Fruit fly (Drosophila melanogaster) whole organism, embryonic: Measurements from ENCODE around the gene betaNACtes3.
A peak's percentile ranks its signal among the peaks of the same experiment; 100 is the strongest.
"Not testable (repeated sequence)": the region's sequence is repeated elsewhere in the genome, so short reads cannot be mapped to it uniquely, and the experiment has no call there.

Experiments used
- Blimp-1 ChIP-seq: fragments of 200-800 bp; sonication (Bioruptor generic); optimal IDR thresholded peaks from 3 replicates; lab custom pipeline; 2018; ENCODE audit warnings: missing biosample characterization, missing genetic modification characterization, mild to moderate bottlenecking, moderate library complexity, missing genetic modification reagents
- CG14441 ChIP-seq: fragments of 200-800 bp; sonication (Bioruptor generic); IDR thresholded peaks from 2 replicates; pipeline ENCODE4 v1.3.6; 2022; ENCODE audit warnings: missing biosample characterization, missing genetic modification characterization
- CG15269 ChIP-seq: fragments of 200-800 bp; sonication (Bioruptor generic); optimal IDR thresholded peaks from 2 replicates; lab custom pipeline; 2018; ENCODE audit warnings: missing biosample characterization, mild to moderate bottlenecking, missing genetic modification characterization, moderate library complexity
- CG15514 ChIP-seq: fragments of 200-800 bp; sonication (Bioruptor generic); optimal IDR thresholded peaks from 3 replicates; lab custom pipeline; 2017; ENCODE audit warnings: missing biosample characterization, missing genetic modification characterization, mild to moderate bottlenecking, moderate library complexity, missing genetic modification reagents
- CG17186 ChIP-seq: fragments of 200-800 bp; sonication (Bioruptor generic); optimal IDR thresholded peaks from 3 replicates; lab custom pipeline; 2017; ENCODE audit warnings: missing biosample characterization, missing genetic modification reagents, missing genetic modification characterization
- CG18599 ChIP-seq: fragments of 200-800 bp; sonication (Bioruptor generic); optimal IDR thresholded peaks from 3 replicates; lab custom pipeline; 2017; ENCODE audit warnings: missing biosample characterization, missing genetic modification characterization, mild to moderate bottlenecking, moderate library complexity, missing genetic modification reagents
- CG8290 ChIP-seq, 3 experiments: fragments of 200-800 bp; sonication (Bioruptor generic); optimal IDR thresholded peaks; 2 replicates each; lab custom pipeline; 2016 to 2019; ENCODE audit warnings: missing biosample characterization in 3 of 3, missing genetic modification characterization in 3 of 3, mild to moderate bottlenecking in 2 of 3, moderate library complexity in 1 of 3
- Dip2 ChIP-seq: fragments of 200-800 bp; sonication (Bioruptor generic); IDR thresholded peaks from 2 replicates; pipeline ENCODE4 v1.3.6; 2022; ENCODE audit warnings: missing biosample characterization, missing genetic modification characterization
- NFAT ChIP-seq: fragments of 200-800 bp; sonication (Bioruptor generic); IDR thresholded peaks from 2 replicates; pipeline ENCODE4 v1.3.6; 2022; ENCODE audit warnings: missing biosample characterization, missing genetic modification characterization
- Rfx ChIP-seq: fragments of 200-800 bp; sonication (Bioruptor generic); IDR thresholded peaks from 2 replicates; pipeline ENCODE4 v1.3.6; 2022; ENCODE audit warnings: missing biosample characterization, missing genetic modification characterization
- Sox102F ChIP-seq: fragments of 200-800 bp; sonication (Bioruptor generic); optimal IDR thresholded peaks from 2 replicates; lab custom pipeline; 2018; ENCODE audit warnings: missing biosample characterization, mild to moderate bottlenecking, missing genetic modification characterization, moderate library complexity
- Stat92E ChIP-seq, 3 experiments: fragments of >200 bp in 2 of 3; fragments of 200-800 bp in 1 of 3; sonication (Bioruptor generic) in 1 of 3; optimal IDR thresholded peaks; 2 replicates each; lab custom pipeline; 2017 to 2019; ENCODE audit warnings: missing biosample characterization in 3 of 3, missing genetic modification characterization in 3 of 3, mild to moderate bottlenecking in 1 of 3, moderate library complexity in 1 of 3
- aop ChIP-seq: fragments of 200-800 bp; sonication (Bioruptor generic); IDR thresholded peaks from 2 replicates; pipeline ENCODE4 v1.3.6; 2022; ENCODE audit warnings: missing biosample characterization, missing genetic modification characterization
- dpn ChIP-seq, 2 experiments: fragments of 200-800 bp; sonication (Bioruptor generic); optimal IDR thresholded peaks; 3 replicates each; lab custom pipeline; 2016; ENCODE audit warnings: missing biosample characterization in 2 of 2, missing genetic modification characterization in 2 of 2
- dysf ChIP-seq: fragments of 200-800 bp; sonication (Bioruptor generic); IDR thresholded peaks from 3 replicates; pipeline ENCODE4 v1.3.6; 2022; ENCODE audit warnings: missing biosample characterization, missing genetic modification characterization
- fd102C ChIP-seq: fragments of 200-800 bp; sonication (Bioruptor generic); optimal IDR thresholded peaks from 2 replicates; lab custom pipeline; 2018; ENCODE audit warnings: missing biosample characterization, mild to moderate bottlenecking, missing genetic modification characterization, moderate library complexity
- gem ChIP-seq: fragments of 200-800 bp; sonication (Bioruptor generic); optimal IDR thresholded peaks from 2 replicates; lab custom pipeline; 2019; ENCODE audit warnings: missing biosample characterization, mild to moderate bottlenecking, missing genetic modification characterization, moderate library complexity
- nerfin-1 ChIP-seq: fragments of 200-800 bp; sonication (Bioruptor generic); optimal IDR thresholded peaks from 3 replicates; lab custom pipeline; 2019; ENCODE audit warnings: missing biosample characterization, mild to moderate bottlenecking, missing genetic modification characterization, moderate library complexity
- nmo ChIP-seq: fragments of 200-800 bp; sonication (Bioruptor generic); optimal IDR thresholded peaks from 2 replicates; lab custom pipeline; 2018; ENCODE audit warnings: missing biosample characterization, mild to moderate bottlenecking, missing genetic modification characterization, moderate library complexity
- pan ChIP-seq, 4 experiments: fragments of >200 bp in 3 of 4; fragments of 200-800 bp in 1 of 4; sonication (Bioruptor generic) in 1 of 4; optimal IDR thresholded peaks in 3 of 4; IDR thresholded peaks in 1 of 4; 2 replicates each; pipeline versions ENCODE4 v1.3.6 to Lab custom; 2017 to 2022; ENCODE audit warnings: missing biosample characterization in 2 of 4, missing genetic modification characterization in 2 of 4, mixed read lengths in 1 of 4
- sens ChIP-seq: fragments of 200-800 bp; sonication (Bioruptor generic); peaks from one replicate; lab custom pipeline; 2016; ENCODE audit warnings: missing biosample characterization, missing genetic modification characterization

The betaNACtes3 gene

dm6 chrX:14332243-14332642 lies 46.4 kb upstream of the betaNACtes3 start (continued):
- peak; percentile 26 for TF ChIP-seq gem (tag; lab: Kevin White, UChicago)
- TF ChIP-seq CG17186: no peak
- TF ChIP-seq sens (GFP tag; lab: Kevin White, UChicago): peak; percentile 79
- 0 out of 2 replicates have a peak, but pooled peaks have one; percentile 11 for TF ChIP-seq CG14441 (GFP tag; lab: Robert Waterston, UW)
- no peak for TF ChIP-seq dpn (GFP tag; optimal IDR thresholded peaks at IDR 0.05; lab: Kevin White, UChicago)
- TF ChIP-seq nerfin-1 (tag; lab: Kevin White, UChicago): no peak
- peak; percentile 27 for TF ChIP-seq Sox102F (GFP tag; lab: Kevin White, UChicago)
- TF ChIP-seq Blimp-1: peak; percentile 35
- no peak for TF ChIP-seq fd102C (GFP tag; lab: Kevin White, UChicago)
- TF ChIP-seq NFAT (GFP tag; lab: Robert Waterston, UW): no peak
- TF ChIP-seq Rfx (GFP tag; lab: Robert Waterston, UW): peak; percentile 37
- no peak for TF ChIP-seq nmo (GFP tag; lab: Kevin White, UChicago)
- TF ChIP-seq CG15514: no peak
- TF ChIP-seq dysf (GFP tag; lab: Robert Waterston, UW): 0 out of 3 replicates have a peak, but pooled peaks have one; percentile 28
- TF ChIP-seq CG8290 (GFP tag; optimal IDR thresholded peaks at IDR 0.05; lab: Kevin White, UChicago): no peak
- peak in 1 of 2 experiments; percentile 58 for TF ChIP-seq CG8290 (tag; optimal IDR thresholded peaks at IDR 0.05; lab: Kevin White, UChicago)
- TF ChIP-seq CG15269 (tag; lab: Kevin White, UChicago): peak; percentile 3
- TF ChIP-seq CG18599: peak; percentile 38
- TF ChIP-seq Stat92E (GFP tag; optimal IDR thresholded peaks at IDR 0.05; lab: Kevin White, UChicago): no peak

- TF ChIP-seq Dip2 (GFP tag; lab: Robert Waterston, UW); aop (GFP tag; lab: Robert Waterston, UW); pan (optimal IDR thresholded peaks at IDR 0.05; lab: Kevin White, UChicago); pan (GFP tag; optimal IDR thresholded peaks at IDR 0.05 in 1 of 2, IDR thresholded peaks at IDR 0.05 in 1 of 2): not testable (repeated sequence)
Measured at dm6 chrX:14380051-14380450, 1.4 kb downstream of the betaNACtes3 start, which contains the start of gene betaNACtes4. betaNACtes4 (plus strand) TSS chrX:14380351.
